Fruit fly (Drosophila melanogaster) whole organism, pupa: ENCODE measurements around the gene CG34180.

ENCODE experiments used
- CG14655 ChIP-seq: fragments of 200-800 bp; sonication (Bioruptor generic); optimal IDR thresholded peaks from 3 replicates; lab custom pipeline; 2017; ENCODE audit warnings: mild to moderate bottlenecking, missing biosample characterization, missing genetic modification reagents, missing genetic modification characterization
- CG17806 ChIP-seq: fragments of 200-800 bp; sonication (Bioruptor generic); optimal IDR thresholded peaks from 2 replicates; lab custom pipeline; 2018; ENCODE audit warnings: missing biosample characterization, mild to moderate bottlenecking, missing genetic modification characterization, moderate library complexity
- CG32121 ChIP-seq: fragments of 200-800 bp; sonication (Bioruptor generic); IDR thresholded peaks from 2 replicates; pipeline ENCODE4 v1.3.6; 2022; ENCODE audit warnings: missing biosample characterization, missing genetic modification characterization
- CG4496 ChIP-seq: fragments of 200-800 bp; sonication (Bioruptor generic); IDR thresholded peaks from 3 replicates; pipeline ENCODE4 v1.3.6; 2022; ENCODE audit warnings: missing biosample characterization, missing genetic modification characterization
- CG9948 ChIP-seq: fragments of 200-800 bp; sonication (Bioruptor generic); optimal IDR thresholded peaks from 2 replicates; lab custom pipeline; 2018; ENCODE audit warnings: missing biosample characterization, mild to moderate bottlenecking, missing genetic modification characterization, moderate library complexity
- EcR ChIP-seq: fragments of 200-800 bp; sonication (Bioruptor generic); optimal IDR thresholded peaks from 3 replicates; lab custom pipeline; 2019; ENCODE audit warnings: missing biosample characterization, missing genetic modification characterization, mild to moderate bottlenecking, moderate library complexity, missing genetic modification reagents
- Pif1A ChIP-seq: fragments of 200-800 bp; sonication (Bioruptor generic); optimal IDR thresholded peaks from 3 replicates; lab custom pipeline; 2016; ENCODE audit warnings: missing biosample characterization, missing genetic modification characterization
- Pif1B ChIP-seq: fragments of 200-800 bp; sonication (Bioruptor generic); optimal IDR thresholded peaks from 3 replicates; lab custom pipeline; 2016; ENCODE audit warnings: missing biosample characterization, missing genetic modification characterization

DNA sequence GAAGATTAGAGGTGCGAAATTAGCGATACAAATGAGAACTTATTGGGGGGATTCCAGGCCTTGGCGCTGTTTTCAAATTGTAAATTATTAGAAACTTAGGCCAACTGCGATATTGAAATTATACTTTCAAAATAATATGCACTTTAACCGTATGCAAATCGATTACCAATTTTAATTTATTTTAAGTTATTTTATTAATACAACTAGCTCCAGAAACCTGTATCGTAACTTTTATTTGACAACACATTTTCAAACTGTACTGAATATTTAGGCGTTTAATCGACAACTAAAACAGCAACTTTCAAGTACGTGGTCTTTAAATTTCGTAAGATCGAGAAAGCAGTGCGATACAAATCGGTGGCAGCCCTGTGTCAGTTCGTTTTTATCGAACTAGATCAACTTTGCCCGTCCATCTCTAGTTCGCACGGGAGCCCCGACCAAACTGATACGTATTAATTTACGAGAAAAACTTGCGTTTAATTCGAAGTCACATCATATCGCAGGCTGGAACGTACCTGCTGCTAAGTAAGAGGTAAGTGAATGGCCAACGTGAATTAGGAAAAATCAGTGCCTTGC lies 10.4 kb downstream of the CG34180 start, which contains the start of the genes CG9154 and Kr-h2:
- 0 out of 2 replicates have a peak, but pooled peaks have one; percentile 34 for TF ChIP-seq CG32121 (GFP tag; lab: Robert Waterston, UW)
- TF ChIP-seq EcR (GFP tag; lab: Kevin White, UChicago): no peak
- peak; percentile 22 for TF ChIP-seq CG9948 (tag; lab: Kevin White, UChicago)
- peak; percentile 76 for TF ChIP-seq CG4496 (GFP tag; lab: Robert Waterston, UW)
- TF ChIP-seq CG14655: no peak
- peak; percentile 33 for TF ChIP-seq CG17806 (tag; lab: Kevin White, UChicago)
- TF ChIP-seq Pif1A (GFP tag; lab: Kevin White, UChicago): no peak
- TF ChIP-seq Pif1B (GFP tag; lab: Kevin White, UChicago): no peak
